Worm (Caenorhabditis elegans): Measurements from ENCODE around the gene F14H8.2.

ce11 chrV:14992627-14993117, 27.5 kb downstream of the F14H8.2 start, which contains the start of gene T01C3.3:
- TF ChIP-seq tra-1 (GFP tag; IDR thresholded peaks at IDR 0.05) (no peak), fos-1 (tag; optimal IDR thresholded peaks at IDR 0.05) (no peak), fkh-10 (GFP tag; optimal IDR thresholded peaks at IDR 0.05) (no peak), hmg-1.1 (GFP tag; IDR thresholded peaks at IDR 0.05) (no peak), pha-4 (GFP tag; IDR thresholded peaks at IDR 0.05) (no peak), pha-4 (tag; optimal IDR thresholded peaks at IDR 0.05) (no peak), aly-2 (tag; optimal IDR thresholded peaks at IDR 0.05) (no peak), ztf-11 (tag; optimal IDR thresholded peaks at IDR 0.05) (no peak), lin-39 (tag; optimal IDR thresholded peaks at IDR 0.05) (no peak), nhr-237 (tag; optimal IDR thresholded peaks at IDR 0.05) (no peak), lsy-2 (tag; optimal IDR thresholded peaks at IDR 0.05) (no peak), nhr-41 (GFP tag; IDR thresholded peaks at IDR 0.05) (no peak)
